Worm (Caenorhabditis elegans) whole organism, young adult: ENCODE measurements around the gene dnc-1.

Source experiments
- ama-1 ChIP-seq, 3 experiments: fragments of 150-350 bp in 1 of 3; sonication (generic microtip) in 2 of 3; optimal IDR thresholded peaks; 2 replicates each; lab custom pipeline; 2014 to 2018; ENCODE audit warnings: missing biosample characterization in 2 of 3, missing genetic modification characterization in 2 of 3, missing genetic modification reagents in 2 of 3
- egl-18 ChIP-seq: fragments of 200-800 bp; sonication (Bioruptor generic); IDR thresholded peaks from 2 replicates; pipeline ENCODE4 v1.3.6; 2022; ENCODE audit warnings: missing genetic modification reagents, missing genetic modification characterization, missing compliant biosample characterization
- hrde-1 ChIP-seq: sonication (generic microtip); optimal IDR thresholded peaks from 2 replicates; lab custom pipeline; 2016; ENCODE audit warnings: missing genetic modification characterization, mild to moderate bottlenecking, missing compliant biosample characterization, moderate library complexity, missing genotype, missing genetic modification reagents, borderline replicate concordance
- let-526 ChIP-seq: fragments of 200-800 bp; sonication (Bioruptor generic); IDR thresholded peaks from 2 replicates; pipeline ENCODE4 v1.3.6; 2022; ENCODE audit warnings: missing genetic modification reagents, missing genetic modification characterization, missing compliant biosample characterization
- nhr-90 ChIP-seq: sonication (generic microtip); optimal IDR thresholded peaks from 2 replicates; lab custom pipeline; 2016; ENCODE audit warnings: missing genotype, mild to moderate bottlenecking, missing genetic modification characterization, missing compliant biosample characterization
- somi-1 ChIP-seq: fragments of 200-800 bp; sonication (Bioruptor generic); optimal IDR thresholded peaks from 2 replicates; lab custom pipeline; 2018; ENCODE audit warnings: mild to moderate bottlenecking, missing genetic modification characterization, missing compliant biosample characterization
- unc-62 ChIP-seq: fragments of 150-350 bp; optimal IDR thresholded peaks from 2 replicates; lab custom pipeline; 2014; ENCODE audit warnings: missing biosample characterization, missing genetic modification reagents, missing genetic modification characterization

DNA sequence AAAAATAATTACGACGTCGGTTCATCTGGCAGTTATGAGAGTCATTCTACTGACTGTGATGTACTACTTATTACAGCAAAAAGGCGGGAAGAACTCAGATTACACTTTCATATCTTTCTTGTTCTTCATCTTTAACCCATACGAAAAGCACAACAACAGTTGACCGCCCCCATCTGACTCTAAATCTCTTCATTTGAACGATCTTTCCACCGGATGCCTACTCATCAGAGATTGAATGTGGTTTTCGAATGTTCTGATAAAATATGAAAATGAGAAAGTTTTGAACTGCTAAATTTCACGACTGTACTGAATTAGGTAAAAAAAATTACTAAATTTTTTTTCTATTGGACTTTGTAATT lies 25.2 kb upstream of the dnc-1 start, which contains the start of gene sri-19:
- TF ChIP-seq ama-1 (optimal IDR thresholded peaks at IDR 0.05; lab: Kevin White, UChicago) (no peak), ama-1 (GFP tag; optimal IDR thresholded peaks at IDR 0.05; lab: Kevin White, UChicago) (no peak), let-526 (GFP tag; lab: Robert Waterston, UW) (no peak), nhr-90 (tag; lab: Kevin White, UChicago) (no peak), egl-18 (GFP tag; lab: Robert Waterston, UW) (no peak), hrde-1 (no peak), somi-1 (GFP tag; lab: Kevin White, UChicago) (no peak), unc-62 (GFP tag; lab: Kevin White, UChicago) (no peak)
